Worm (Caenorhabditis elegans) whole organism, midembryonic: ENCODE results near the gene C28H8.8.

ENCODE experiments used
- T22C8.4 ChIP-seq: fragments of 200-800 bp; sonication (Bioruptor generic); IDR thresholded peaks from 2 replicates; pipeline ENCODE4 v1.3.6; 2022; ENCODE audit warnings: missing genetic modification characterization, missing compliant biosample characterization
- cog-1 ChIP-seq: sonication (generic microtip); optimal IDR thresholded peaks from 2 replicates; lab custom pipeline; 2016; ENCODE audit warnings: missing genetic modification characterization, missing compliant biosample characterization
- flt-1 ChIP-seq: fragments of 200-800 bp; sonication (Bioruptor generic); IDR thresholded peaks from 2 replicates; pipeline ENCODE4 v1.3.6; 2022; ENCODE audit warnings: missing genetic modification characterization, missing compliant biosample characterization
- med-1 ChIP-seq: sonication (generic microtip); optimal IDR thresholded peaks from 2 replicates; lab custom pipeline; 2017; ENCODE audit warnings: missing genetic modification characterization, mild to moderate bottlenecking, missing compliant biosample characterization, antibody characterized with exemption, missing genetic modification reagents; ENCODE audit not compliant: insufficient read depth
- ref-1 ChIP-seq: fragments of 200-800 bp; sonication (Bioruptor generic); conservative IDR thresholded peaks from 2 replicates; pipeline ENCODE4 v1.3.6; 2022; ENCODE audit warnings: missing genetic modification reagents, missing genetic modification characterization, missing compliant biosample characterization
- tab-1 ChIP-seq: fragments of 200-800 bp; sonication (Bioruptor generic); IDR thresholded peaks from 2 replicates; pipeline ENCODE4 v1.3.6; 2022; ENCODE audit warnings: missing genetic modification characterization, missing compliant biosample characterization
- ztf-23 ChIP-seq: fragments of 200-800 bp; sonication (Bioruptor generic); IDR thresholded peaks from 2 replicates; pipeline ENCODE4 v1.3.6; 2022; ENCODE audit warnings: missing genetic modification reagents, missing genetic modification characterization, missing compliant biosample characterization

DNA sequence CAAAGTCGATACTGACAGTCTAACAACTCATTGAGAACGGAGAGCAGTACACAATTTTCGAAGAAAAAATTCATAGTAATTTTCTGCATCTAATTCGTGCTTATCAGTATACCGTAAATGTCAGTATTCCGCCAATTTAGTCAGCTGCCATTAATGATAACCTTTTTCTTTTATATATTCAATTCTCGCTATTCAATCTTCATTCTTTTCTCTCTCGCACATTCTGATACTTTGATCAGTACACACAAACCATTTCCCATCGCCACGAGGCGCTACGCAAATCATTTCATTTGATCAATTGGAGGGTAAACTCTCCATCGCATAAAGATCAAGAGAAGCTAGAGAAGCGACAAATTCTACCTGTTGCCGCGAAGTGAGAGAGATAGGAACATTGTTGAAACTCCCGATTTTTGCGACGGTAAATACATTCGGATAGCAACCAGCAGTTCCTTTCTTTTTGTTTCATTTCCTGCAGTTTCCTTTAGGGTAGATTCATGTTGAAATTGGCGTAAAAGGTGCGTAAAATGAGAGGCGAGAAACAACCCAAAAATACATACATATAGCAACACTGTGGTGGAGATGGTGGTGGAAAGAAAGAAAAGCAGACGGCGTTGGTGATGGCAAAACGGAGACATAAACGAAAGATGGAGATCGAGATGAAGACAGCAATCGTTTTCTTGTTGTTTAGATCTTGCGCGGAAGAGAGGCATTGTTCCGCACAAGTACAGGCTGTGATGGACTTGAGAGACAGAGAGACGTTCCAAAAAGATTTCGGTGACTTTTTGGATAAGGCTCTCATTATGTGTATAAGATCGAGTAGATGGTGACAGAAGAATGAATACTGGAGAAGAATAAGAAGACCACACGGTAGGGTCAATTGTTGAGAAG lies 50.2 kb downstream of the C28H8.8 start:
- TF ChIP-seq ztf-23 (GFP tag; lab: Robert Waterston, UW) (no peak), med-1 (GFP tag; lab: Kevin White, UChicago) (no peak), flt-1 (no peak), tab-1 (no peak), cog-1 (tag; lab: Kevin White, UChicago) (no peak), ref-1 (GFP tag; lab: Robert Waterston, UW) (no peak), T22C8.4 (GFP tag; lab: Robert Waterston, UW) (no peak)
